Worm (Caenorhabditis elegans) whole organism, L4 larva: Measurements from ENCODE around the gene smc-5.

ENCODE experiments used
- D1046.2 ChIP-seq: fragments of 200-800 bp; sonication (Bioruptor generic); IDR thresholded peaks from 2 replicates; pipeline ENCODE4 v1.3.6; 2022; ENCODE audit warnings: missing genetic modification characterization, missing compliant biosample characterization
- F10B5.3 ChIP-seq: sonication (generic microtip); optimal IDR thresholded peaks from 2 replicates; lab custom pipeline; 2016; ENCODE audit warnings: mild to moderate bottlenecking, missing genetic modification characterization, missing compliant biosample characterization
- F37D6.2 ChIP-seq: sonication (generic microtip); optimal IDR thresholded peaks from 2 replicates; lab custom pipeline; 2016; ENCODE audit warnings: mild to moderate bottlenecking, missing genetic modification characterization, missing compliant biosample characterization
- F44E2.7 ChIP-seq: fragments of 200-800 bp; sonication (Bioruptor generic); IDR thresholded peaks from 2 replicates; pipeline ENCODE4 v2.1.2; 2022; ENCODE audit warnings: missing genetic modification characterization, missing compliant biosample characterization
- F49E8.2 ChIP-seq: sonication (generic microtip); optimal IDR thresholded peaks from 2 replicates; lab custom pipeline; 2016; ENCODE audit warnings: missing compliant biosample characterization, mild to moderate bottlenecking, missing genetic modification characterization, borderline replicate concordance
- T26A8.4 ChIP-seq: fragments of 200-800 bp; sonication (Bioruptor generic); IDR thresholded peaks from 2 replicates; pipeline ENCODE4 v1.3.6; 2022; ENCODE audit warnings: missing genetic modification characterization, missing compliant biosample characterization
- Y5F2A.4 ChIP-seq: fragments of 200-800 bp; sonication (Bioruptor generic); optimal IDR thresholded peaks from 2 replicates; lab custom pipeline; 2018; ENCODE audit warnings: mild to moderate bottlenecking, missing genetic modification characterization, missing compliant biosample characterization
- Y75B8A.6 ChIP-seq: fragments of 200-800 bp; sonication (Bioruptor generic); IDR thresholded peaks from 2 replicates; pipeline ENCODE4 v1.3.6; 2022; ENCODE audit warnings: missing genetic modification reagents, missing genetic modification characterization, missing compliant biosample characterization
- ZK337.2 ChIP-seq: fragments of 200-800 bp; sonication (Bioruptor generic); IDR thresholded peaks from 2 replicates; pipeline ENCODE4 v1.3.6; 2022; ENCODE audit warnings: missing genetic modification reagents, missing genetic modification characterization, missing compliant biosample characterization
- ama-1 ChIP-seq: fragments of 150-350 bp; optimal IDR thresholded peaks from 2 replicates; lab custom pipeline; 2014; ENCODE audit warnings: inconsistent platforms, mixed read lengths
- ceh-82 ChIP-seq: sonication (generic microtip); optimal IDR thresholded peaks from 2 replicates; lab custom pipeline; 2017; ENCODE audit warnings: missing biosample characterization, missing genetic modification characterization
- ces-1 ChIP-seq: fragments of 150-350 bp; sonication (generic microtip); optimal IDR thresholded peaks from 4 replicates; lab custom pipeline; 2014; ENCODE audit warnings: missing biosample characterization, missing genetic modification reagents, missing genetic modification characterization
- cey-2 ChIP-seq: sonication (generic microtip); optimal IDR thresholded peaks from 3 replicates; lab custom pipeline; 2017; ENCODE audit warnings: missing genetic modification characterization, mild to moderate bottlenecking, missing compliant biosample characterization, antibody characterized with exemption, borderline replicate concordance; ENCODE audit not compliant: insufficient read depth
- daf-16 ChIP-seq, 3 experiments: sonication (generic microtip); optimal IDR thresholded peaks; 2 replicates each; lab custom pipeline; 2016 to 2017; ENCODE audit warnings: missing genetic modification characterization in 3 of 3, missing genetic modification reagents in 3 of 3, mild to moderate bottlenecking in 2 of 3, missing compliant biosample characterization in 2 of 3, missing biosample characterization in 1 of 3, moderate library complexity in 1 of 3
- daf-8 ChIP-seq: fragments of 200-800 bp; sonication (Bioruptor generic); IDR thresholded peaks from 2 replicates; pipeline ENCODE4 v1.3.6; 2022; ENCODE audit warnings: missing genetic modification characterization, missing compliant biosample characterization
- dmd-6 ChIP-seq: fragments of 200-800 bp; sonication (Bioruptor generic); IDR thresholded peaks from 2 replicates; pipeline ENCODE4 v1.3.6; 2022; ENCODE audit warnings: missing genetic modification reagents, missing genetic modification characterization, missing compliant biosample characterization
- dpl-1 ChIP-seq: fragments of 150-350 bp; optimal IDR thresholded peaks from 2 replicates; lab custom pipeline; 2014; ENCODE audit warnings: missing biosample characterization, missing genetic modification reagents, missing genetic modification characterization
- dve-1 ChIP-seq: sonication (generic microtip); optimal IDR thresholded peaks from 2 replicates; lab custom pipeline; 2017; ENCODE audit warnings: antibody characterized with exemption, mild to moderate bottlenecking, missing genetic modification characterization, missing compliant biosample characterization; ENCODE audit not compliant: insufficient read depth
- fos-1 ChIP-seq: fragments of 150-350 bp; optimal IDR thresholded peaks from 2 replicates; lab custom pipeline; 2014; ENCODE audit warnings: missing biosample characterization, missing genetic modification characterization
- gei-8 ChIP-seq: fragments of 200-800 bp; sonication (Bioruptor generic); optimal IDR thresholded peaks from 2 replicates; lab custom pipeline; 2018; ENCODE audit warnings: mild to moderate bottlenecking, missing genetic modification characterization, missing compliant biosample characterization
- hif-1 ChIP-seq, 2 experiments: sonication (generic microtip); optimal IDR thresholded peaks; 2 replicates each; lab custom pipeline; 2016 to 2017; ENCODE audit warnings: missing compliant biosample characterization in 2 of 2, missing genetic modification characterization in 2 of 2, missing genetic modification reagents in 2 of 2, missing genotype in 2 of 2, mild to moderate bottlenecking in 1 of 2
- lin-13 ChIP-seq: fragments of 150-350 bp; optimal IDR thresholded peaks from 2 replicates; lab custom pipeline; 2014; ENCODE audit warnings: missing biosample characterization, missing genetic modification reagents, missing genetic modification characterization
- lir-3 ChIP-seq: sonication (generic microtip); optimal IDR thresholded peaks from 2 replicates; lab custom pipeline; 2016; ENCODE audit warnings: mild to moderate bottlenecking, missing genetic modification characterization, missing compliant biosample characterization
- lsy-2 ChIP-seq, 2 experiments: fragments of 150-350 bp in 1 of 2; sonication (generic microtip) in 1 of 2; optimal IDR thresholded peaks; 2 replicates each; lab custom pipeline; 2014 to 2017; ENCODE audit warnings: missing biosample characterization in 2 of 2, missing genetic modification characterization in 2 of 2
- madf-9 ChIP-seq: fragments of 200-800 bp; sonication (Bioruptor generic); conservative IDR thresholded peaks from 2 replicates; pipeline ENCODE4 v1.3.6; 2022; ENCODE audit warnings: missing genetic modification reagents, missing genetic modification characterization, missing compliant biosample characterization
- mdl-1 ChIP-seq, 2 experiments: fragments of 150-350 bp in 1 of 2; sonication (generic microtip) in 1 of 2; optimal IDR thresholded peaks; 2 replicates each; lab custom pipeline; 2014 to 2017; ENCODE audit warnings: missing biosample characterization in 2 of 2, missing genetic modification characterization in 2 of 2
- mdt-29 ChIP-seq: fragments of 200-800 bp; sonication (Bioruptor generic); IDR thresholded peaks from 2 replicates; pipeline ENCODE4 v1.3.6; 2022; ENCODE audit warnings: missing genetic modification reagents, missing genetic modification characterization, missing compliant biosample characterization
- nhr-10 ChIP-seq: fragments of 150-350 bp; optimal IDR thresholded peaks from 2 replicates; lab custom pipeline; 2014; ENCODE audit warnings: missing biosample characterization, missing genetic modification characterization
- nhr-28 ChIP-seq: fragments of 150-350 bp; optimal IDR thresholded peaks from 2 replicates; lab custom pipeline; 2014; ENCODE audit warnings: missing biosample characterization, missing genetic modification characterization
- nhr-41 ChIP-seq: fragments of 200-800 bp; sonication (Bioruptor generic); IDR thresholded peaks from 2 replicates; pipeline ENCODE4 v1.3.6; 2022; ENCODE audit warnings: missing genetic modification reagents, missing genetic modification characterization, missing compliant biosample characterization
- nhr-6 ChIP-seq: fragments of 150-350 bp; optimal IDR thresholded peaks from 2 replicates; lab custom pipeline; 2014; ENCODE audit warnings: missing biosample characterization, missing genetic modification characterization
- php-3 ChIP-seq: fragments of 200-800 bp; sonication (Bioruptor generic); IDR thresholded peaks from 2 replicates; pipeline ENCODE4 v1.3.6; 2022; ENCODE audit warnings: missing genetic modification reagents, missing genetic modification characterization, missing compliant biosample characterization
- saeg-2 ChIP-seq: fragments of 200-800 bp; sonication (Bioruptor generic); IDR thresholded peaks from 2 replicates; pipeline ENCODE4 v1.3.6; 2022; ENCODE audit warnings: missing genetic modification reagents, missing genetic modification characterization, missing compliant biosample characterization
- snpc-4 ChIP-seq: fragments of 150-350 bp; optimal IDR thresholded peaks from 2 replicates; lab custom pipeline; 2014; ENCODE audit warnings: missing biosample characterization, missing genetic modification characterization
- spr-1 ChIP-seq: sonication (generic microtip); optimal IDR thresholded peaks from 2 replicates; lab custom pipeline; 2016; ENCODE audit warnings: mild to moderate bottlenecking, missing genetic modification characterization, missing compliant biosample characterization
- spr-3 ChIP-seq: fragments of 200-800 bp; sonication (Bioruptor generic); optimal IDR thresholded peaks from 2 replicates; lab custom pipeline; 2018; ENCODE audit warnings: mild to moderate bottlenecking, missing genetic modification characterization, missing compliant biosample characterization
- tra-1 ChIP-seq: fragments of 200-800 bp; sonication (Bioruptor generic); IDR thresholded peaks from 2 replicates; pipeline ENCODE4 v1.3.6; 2022; ENCODE audit warnings: missing genetic modification reagents, missing genetic modification characterization, missing compliant biosample characterization
- zag-1 ChIP-seq: fragments of 150-350 bp; optimal IDR thresholded peaks from 2 replicates; lab custom pipeline; 2014; ENCODE audit warnings: missing biosample characterization, missing genetic modification characterization
- zfp-3 ChIP-seq: fragments of 200-800 bp; sonication (Bioruptor generic); conservative IDR thresholded peaks from 2 replicates; pipeline ENCODE4 v1.3.6; 2022; ENCODE audit warnings: missing genetic modification reagents, missing genetic modification characterization, missing compliant biosample characterization
- zip-2 ChIP-seq: fragments of 150-350 bp; optimal IDR thresholded peaks from 2 replicates; lab custom pipeline; 2014; ENCODE audit warnings: missing biosample characterization, missing genetic modification characterization
- ztf-7 ChIP-seq: fragments of 150-350 bp; optimal IDR thresholded peaks from 2 replicates; lab custom pipeline; 2014; ENCODE audit warnings: missing biosample characterization, missing genetic modification characterization

Gene smc-5

DNA sequence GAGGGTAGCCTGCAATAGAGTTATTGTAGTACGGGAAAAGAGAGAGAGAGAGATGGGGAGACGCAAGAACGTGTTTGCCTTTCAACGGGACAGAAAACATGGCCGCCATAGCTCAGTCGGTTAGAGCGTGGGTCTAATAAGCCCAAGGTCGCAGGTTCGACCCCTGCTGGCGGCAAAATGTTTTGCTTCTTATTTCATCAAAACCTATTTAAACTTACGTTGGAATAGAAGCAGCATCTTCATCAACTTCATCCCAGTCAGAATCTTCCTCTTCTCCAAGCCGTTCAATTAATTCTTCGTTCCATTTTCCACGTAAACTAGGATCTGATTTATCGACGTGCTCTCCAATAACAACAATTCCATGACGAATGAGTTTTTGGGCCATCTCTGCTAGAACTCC is 29.3 kb upstream of the smc-5 start (continued):
- TF ChIP-seq lir-3 (peak; percentile 15), mdt-29 (GFP tag; lab: Robert Waterston, UW) (no peak), F49E8.2 (tag; lab: Kevin White, UChicago) (peak; percentile 69), F10B5.3 (tag; lab: Kevin White, UChicago) (peak; percentile 25), php-3 (GFP tag; lab: Robert Waterston, UW) (0 out of 2 replicates have a peak, but pooled peaks have one; percentile 44), ceh-82 (tag; lab: Kevin White, UChicago) (no peak), snpc-4 (tag; lab: Kevin White, UChicago) (no peak), tra-1 (GFP tag; lab: Robert Waterston, UW) (peak; percentile 82), daf-8 (GFP tag; lab: Robert Waterston, UW) (0 out of 2 replicates have a peak, but pooled peaks have one; percentile 21), dpl-1 (GFP tag; lab: Kevin White, UChicago) (peak; percentile 45), ztf-7 (peak; percentile 65), dmd-6 (GFP tag; lab: Robert Waterston, UW) (peak; percentile 68), nhr-10 (tag; lab: Kevin White, UChicago) (no peak), daf-16 (GFP tag; optimal IDR thresholded peaks at IDR 0.05; lab: Kevin White, UChicago) (peak in 1 of 2 experiments; percentile 75), daf-16 (tag; optimal IDR thresholded peaks at IDR 0.05; lab: Kevin White, UChicago) (peak; percentile 70), mdl-1 (tag; optimal IDR thresholded peaks at IDR 0.05; lab: Kevin White, UChicago) (peak in 1 of 2 experiments; percentile 25), zag-1 (no peak), D1046.2 (GFP tag; lab: Robert Waterston, UW) (peak; percentile 78), ZK337.2 (GFP tag; lab: Robert Waterston, UW) (no peak), Y75B8A.6 (peak; percentile 81; the same call in 1 of the 2 replicates), ama-1 (lab: Kevin White, UChicago) (no peak), Y5F2A.4 (GFP tag; lab: Kevin White, UChicago) (peak; percentile 80), gei-8 (GFP tag; lab: Kevin White, UChicago) (peak; percentile 68), lsy-2 (tag; optimal IDR thresholded peaks at IDR 0.05; lab: Kevin White, UChicago) (peak; percentile 29 to 70), spr-3 (GFP tag; lab: Kevin White, UChicago) (peak; percentile 31), saeg-2 (GFP tag; lab: Robert Waterston, UW) (0 out of 2 replicates have a peak, but pooled peaks have one; percentile 48), nhr-28 (tag; lab: Kevin White, UChicago) (peak; percentile 34), lin-13 (GFP tag; lab: Kevin White, UChicago) (peak; percentile 60), F37D6.2 (tag; lab: Kevin White, UChicago) (no peak), hif-1 (tag; optimal IDR thresholded peaks at IDR 0.05; lab: Kevin White, UChicago) (peak; percentile 17 to 59), dve-1 (tag; lab: Kevin White, UChicago) (peak; percentile 26), T26A8.4 (GFP tag; lab: Robert Waterston, UW) (peak; percentile 84), spr-1 (tag; lab: Kevin White, UChicago) (peak; percentile 75)

DNA sequence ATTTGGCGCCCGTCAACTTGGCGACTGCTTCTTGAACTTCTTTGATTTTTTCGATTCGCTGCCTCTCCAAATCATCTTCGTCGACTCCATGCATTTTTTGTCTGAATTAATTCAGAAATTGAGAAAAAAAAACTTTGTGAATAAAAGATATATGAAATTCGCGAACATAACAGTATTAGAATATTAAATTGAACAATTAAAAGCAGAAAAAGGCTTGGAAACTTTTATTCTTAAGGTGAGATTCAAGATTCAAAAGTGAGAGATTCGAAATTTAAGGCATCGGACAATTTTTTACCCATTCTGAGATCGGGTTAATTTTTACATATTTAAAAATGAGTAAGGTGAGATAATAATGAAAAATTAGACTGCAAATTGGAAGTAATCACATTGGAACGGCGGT is 28.0 kb upstream of the smc-5 start, which contains the start of gene F33G12.3:
Gene F33G12.3, minus strand, starts transcription at position 101 of the 400 bp plus-strand sequence.
- TF ChIP-seq madf-9 (GFP tag; lab: Robert Waterston, UW) (no peak), lin-13 (GFP tag; lab: Kevin White, UChicago) (no peak), dmd-6 (GFP tag; lab: Robert Waterston, UW) (no peak), cey-2 (tag; lab: Kevin White, UChicago) (no peak), nhr-41 (no peak), nhr-6 (tag; lab: Kevin White, UChicago) (no peak), ztf-7 (no peak), ces-1 (GFP tag; lab: Kevin White, UChicago) (no peak), zfp-3 (GFP tag; lab: Robert Waterston, UW) (no peak), gei-8 (GFP tag; lab: Kevin White, UChicago) (no peak), F44E2.7 (GFP tag; lab: Robert Waterston, UW) (no peak), fos-1 (tag; lab: Kevin White, UChicago) (no peak), F37D6.2 (tag; lab: Kevin White, UChicago) (no peak), zip-2 (tag; lab: Kevin White, UChicago) (no peak)
